Worm (Caenorhabditis elegans): ENCODE measurements around the gene nas-33.

DNA sequence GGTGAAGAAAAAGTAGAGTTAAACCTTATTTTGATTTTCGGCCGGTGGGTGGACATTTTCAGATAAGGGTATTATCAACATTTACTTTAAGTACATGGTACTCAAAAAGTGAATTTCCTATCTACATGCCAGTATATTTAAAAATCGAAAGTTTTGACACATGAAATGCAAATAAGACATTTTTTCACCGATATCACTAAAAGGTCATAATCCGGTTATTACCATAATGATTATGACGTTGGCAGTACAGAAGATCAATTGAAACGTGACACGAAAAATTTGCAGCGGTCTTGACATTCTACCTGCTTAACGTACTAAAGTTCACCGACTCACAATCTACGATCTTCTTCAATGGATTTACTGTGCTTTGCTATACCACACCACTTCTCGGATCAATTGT lies 2.9 kb upstream of the nas-33 start:
- TF ChIP-seq him-1 (tag; optimal IDR thresholded peaks at IDR 0.05) (no peak), W03F9.2 (tag; optimal IDR thresholded peaks at IDR 0.05) (no peak)
